Worm (Caenorhabditis elegans): ENCODE data around the gene R09A8.5.

Gene R09A8.5

DNA sequence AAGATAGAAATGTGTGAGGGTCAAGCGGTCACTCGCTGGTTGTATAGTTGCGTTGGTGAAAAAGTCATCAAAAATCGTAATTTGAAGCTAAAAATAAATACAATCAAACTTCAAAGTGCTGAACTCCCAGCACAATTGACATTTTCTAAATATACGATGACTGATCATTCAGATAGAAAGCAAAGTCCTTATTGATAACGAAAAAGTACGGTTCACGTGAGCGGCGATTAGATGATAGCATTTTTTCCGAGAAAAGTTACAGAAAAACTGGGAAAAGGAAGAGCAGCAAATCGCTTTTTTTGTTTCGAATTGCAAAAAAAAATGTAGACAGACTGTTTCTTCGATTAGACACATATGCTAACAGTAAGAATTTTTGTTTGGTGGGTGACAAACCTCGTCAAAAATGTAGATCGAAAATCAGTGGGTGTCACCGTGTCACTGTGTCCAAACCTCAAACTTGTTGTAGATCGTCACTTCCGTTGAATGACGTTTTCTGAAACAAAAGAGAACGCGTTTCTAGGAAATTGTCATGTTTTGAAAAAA lies 6.4 kb downstream of the R09A8.5 start, which contains the start of gene ivns-1:
TSS of gene ivns-1 (minus strand) at position 493 of the 543 bp plus-strand sequence.
- TF ChIP-seq lin-32 (GFP tag; optimal IDR thresholded peaks at IDR 0.05) = no peak
- no peak for TF ChIP-seq mep-1 (tag; optimal IDR thresholded peaks at IDR 0.05)
- no peak for TF ChIP-seq ceh-83 (GFP tag; optimal IDR thresholded peaks at IDR 0.05)
- TF ChIP-seq nhr-76 (tag; optimal IDR thresholded peaks at IDR 0.05) = no peak
- TF ChIP-seq cnd-1 (tag; optimal IDR thresholded peaks at IDR 0.05) = no peak

DNA sequence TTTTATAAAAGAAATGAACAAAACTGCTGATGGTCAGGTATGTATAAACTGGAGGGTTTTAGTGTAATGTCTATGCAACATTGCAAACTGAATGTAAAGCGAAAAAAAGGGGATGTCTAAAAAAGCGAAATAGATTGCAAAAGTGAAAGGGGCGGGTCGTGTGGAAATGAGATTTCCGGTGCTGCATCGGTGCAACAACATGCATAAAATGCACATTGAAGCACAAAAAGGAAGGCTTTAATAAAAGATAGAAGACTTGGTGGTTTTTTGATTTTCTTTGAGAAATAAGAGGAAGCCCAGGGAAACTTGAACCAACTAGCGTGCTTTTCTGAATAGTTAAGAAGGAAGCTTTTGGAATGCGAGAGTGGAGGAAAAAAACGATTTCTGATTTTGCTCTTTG lies 7.7 kb downstream of the R09A8.5 start:
- no peak for TF ChIP-seq blmp-1 (tag; optimal IDR thresholded peaks at IDR 0.05)
- TF ChIP-seq ceh-39 (tag; optimal IDR thresholded peaks at IDR 0.05) = no peak
- no peak for TF ChIP-seq sptf-1 (tag; optimal IDR thresholded peaks at IDR 0.05)
- TF ChIP-seq nhr-2 (tag; optimal IDR thresholded peaks at IDR 0.05) = no peak
- peak; percentile 63 for TF ChIP-seq ces-1 (GFP tag; optimal IDR thresholded peaks at IDR 0.05)

DNA sequence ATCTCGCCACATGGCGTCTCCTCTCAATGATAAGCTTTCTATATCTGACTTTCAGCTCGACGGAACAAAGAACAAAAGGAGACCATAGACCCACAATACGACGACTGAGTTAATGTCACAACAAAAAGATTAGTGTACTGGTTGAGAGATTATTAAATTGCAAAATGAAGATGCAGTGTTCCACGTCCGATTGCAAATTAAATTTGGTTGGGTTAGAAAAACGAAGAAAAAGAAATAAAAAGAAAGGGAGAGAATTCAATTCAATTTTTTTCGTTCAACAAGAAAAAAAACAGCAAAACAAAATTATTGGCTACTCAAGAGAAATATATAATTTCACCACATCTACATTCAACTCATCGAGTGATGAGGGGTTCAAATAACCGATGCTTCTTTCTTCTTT lies 8.9 kb downstream of the R09A8.5 start:
- TF ChIP-seq blmp-1 (tag; optimal IDR thresholded peaks at IDR 0.05) = no peak
- TF ChIP-seq ces-1 (GFP tag; optimal IDR thresholded peaks at IDR 0.05) = peak; percentile 54
- no peak for TF ChIP-seq nhr-237 (tag; optimal IDR thresholded peaks at IDR 0.05)

DNA sequence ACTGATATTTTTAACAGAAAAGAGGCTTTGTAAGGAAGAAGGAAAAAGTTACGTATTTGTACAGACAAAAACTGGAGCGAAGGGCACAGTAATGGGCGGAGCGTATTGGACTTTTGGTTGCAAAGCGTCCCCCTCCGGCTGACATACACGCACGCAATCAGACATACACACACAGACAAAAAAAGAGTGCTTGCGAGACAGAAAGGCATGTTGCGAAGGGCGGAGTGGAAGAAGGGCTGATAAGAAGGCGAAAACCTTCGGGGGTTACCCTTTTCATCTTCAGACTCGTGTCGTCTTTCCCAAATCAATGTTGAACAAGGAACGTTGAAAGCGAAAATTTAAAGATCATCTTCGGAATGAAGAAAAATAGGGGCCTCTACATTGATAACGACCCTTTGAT lies 9.8 kb downstream of the R09A8.5 start:
- TF ChIP-seq ceh-43 (GFP tag; optimal IDR thresholded peaks at IDR 0.05) = no peak
- no peak for TF ChIP-seq mep-1 (tag; optimal IDR thresholded peaks at IDR 0.05)
- TF ChIP-seq mab-5 (tag; optimal IDR thresholded peaks at IDR 0.05) = no peak
- no peak for TF ChIP-seq mls-2 (tag; optimal IDR thresholded peaks at IDR 0.05)
- TF ChIP-seq sem-2 (GFP tag; optimal IDR thresholded peaks at IDR 0.05) = no peak
- no peak for TF ChIP-seq ceh-39 (tag; optimal IDR thresholded peaks at IDR 0.05)
- TF ChIP-seq sptf-1 (tag; optimal IDR thresholded peaks at IDR 0.05) = no peak
- TF ChIP-seq nhr-12 (tag; optimal IDR thresholded peaks at IDR 0.05) = no peak
- TF ChIP-seq bed-3 (GFP tag; optimal IDR thresholded peaks at IDR 0.05) = no peak
- TF ChIP-seq lin-13 (tag; optimal IDR thresholded peaks at IDR 0.05) = no peak
- TF ChIP-seq elt-1 (tag; optimal IDR thresholded peaks at IDR 0.05; ENCODE audit: borderline replicate concordance, insufficient read depth) = no peak
- no peak for TF ChIP-seq lsy-2 (tag; optimal IDR thresholded peaks at IDR 0.05)

DNA sequence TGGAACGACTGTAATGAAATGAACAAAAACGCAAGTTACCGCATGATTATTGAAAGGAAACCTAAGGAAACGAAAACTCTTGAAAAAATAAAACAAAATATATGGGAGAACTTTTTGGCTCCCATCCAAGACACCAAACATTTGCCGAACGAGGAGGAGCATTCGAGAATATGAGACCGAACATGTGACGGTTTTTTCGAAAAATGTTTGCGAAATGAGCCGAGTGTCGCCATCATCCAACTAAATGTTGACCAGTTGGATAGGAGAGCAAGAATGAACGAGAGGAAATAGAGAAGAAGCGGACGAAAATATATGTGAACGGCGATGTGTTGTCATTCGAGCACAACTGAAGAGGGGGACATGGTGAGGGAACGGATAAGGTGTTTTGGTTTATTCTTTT lies 10.4 kb downstream of the R09A8.5 start:
- TF ChIP-seq elt-1 (tag; optimal IDR thresholded peaks at IDR 0.05; ENCODE audit: borderline replicate concordance, insufficient read depth) = no peak
- TF ChIP-seq unc-120 (tag; optimal IDR thresholded peaks at IDR 0.05; ENCODE audit: poor library complexity, severe bottlenecking) = no peak
- no peak for TF ChIP-seq flh-1 (GFP tag; optimal IDR thresholded peaks at IDR 0.05)
- no peak for TF ChIP-seq bed-3 (GFP tag; optimal IDR thresholded peaks at IDR 0.05)
- no peak for TF ChIP-seq ztf-11 (tag; optimal IDR thresholded peaks at IDR 0.05)

DNA sequence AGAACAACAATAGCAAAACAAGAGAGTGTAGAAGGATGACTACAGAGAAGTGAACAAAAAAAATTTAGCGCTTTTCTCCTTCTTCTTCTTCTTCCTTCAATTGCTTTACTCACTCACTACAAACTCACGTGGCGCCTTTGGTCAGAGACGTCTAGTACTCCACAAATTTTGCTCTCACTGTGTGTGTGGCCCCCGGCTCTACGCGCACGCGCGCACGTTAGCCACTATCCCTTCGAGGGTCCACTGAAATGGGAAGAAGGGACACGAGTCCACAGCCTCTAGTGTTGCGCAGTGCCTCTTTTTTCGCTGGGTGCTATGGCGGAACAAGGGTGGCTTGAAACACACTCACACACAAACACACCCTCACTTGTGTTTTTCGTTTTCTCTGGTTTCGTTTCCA lies 11.1 kb downstream of the R09A8.5 start:
- TF ChIP-seq flh-1 (GFP tag; optimal IDR thresholded peaks at IDR 0.05) (no peak), ceh-83 (GFP tag; optimal IDR thresholded peaks at IDR 0.05) (no peak), cnd-1 (tag; optimal IDR thresholded peaks at IDR 0.05) (no peak), hlh-1 (tag; optimal IDR thresholded peaks at IDR 0.05) (no peak), sem-2 (GFP tag; optimal IDR thresholded peaks at IDR 0.05) (peak; percentile 9), nhr-76 (tag; optimal IDR thresholded peaks at IDR 0.05) (no peak), nhr-237 (tag; optimal IDR thresholded peaks at IDR 0.05) (no peak), elt-3 (tag; optimal IDR thresholded peaks at IDR 0.05) (no peak), tbx-8 (GFP tag; optimal IDR thresholded peaks at IDR 0.05) (no peak), ces-1 (GFP tag; optimal IDR thresholded peaks at IDR 0.05) (peak; percentile 66), mls-2 (tag; optimal IDR thresholded peaks at IDR 0.05) (peak; percentile 16), nhr-28 (tag; optimal IDR thresholded peaks at IDR 0.05) (no peak), blmp-1 (tag; optimal IDR thresholded peaks at IDR 0.05) (no peak), unc-120 (tag; optimal IDR thresholded peaks at IDR 0.05; ENCODE audit: poor library complexity, severe bottlenecking) (no peak), M03D4.4 (tag; optimal IDR thresholded peaks at IDR 0.05) (peak; percentile 8), zip-8 (tag; optimal IDR thresholded peaks at IDR 0.05) (no peak), pha-4 (tag; optimal IDR thresholded peaks at IDR 0.05) (no peak), sptf-1 (tag; optimal IDR thresholded peaks at IDR 0.05) (peak; percentile 38)
